Worm (Caenorhabditis elegans) whole organism, midembryonic: ENCODE measurements around the gene cln-3.1.

Experiments used
- cog-1 ChIP-seq: sonication (generic microtip); optimal IDR thresholded peaks from 2 replicates; lab custom pipeline; 2016; ENCODE audit warnings: missing genetic modification characterization, missing compliant biosample characterization
- flt-1 ChIP-seq: fragments of 200-800 bp; sonication (Bioruptor generic); IDR thresholded peaks from 2 replicates; pipeline ENCODE4 v1.3.6; 2022; ENCODE audit warnings: missing genetic modification characterization, missing compliant biosample characterization
- klf-2 ChIP-seq: fragments of 200-800 bp; sonication (Bioruptor generic); conservative IDR thresholded peaks from 2 replicates; pipeline ENCODE4 v1.3.6; 2022; ENCODE audit warnings: missing genetic modification reagents, missing genetic modification characterization, missing compliant biosample characterization
- med-1 ChIP-seq: sonication (generic microtip); optimal IDR thresholded peaks from 2 replicates; lab custom pipeline; 2017; ENCODE audit warnings: missing genetic modification characterization, mild to moderate bottlenecking, missing compliant biosample characterization, antibody characterized with exemption, missing genetic modification reagents; ENCODE audit not compliant: insufficient read depth
- ref-1 ChIP-seq: fragments of 200-800 bp; sonication (Bioruptor generic); conservative IDR thresholded peaks from 2 replicates; pipeline ENCODE4 v1.3.6; 2022; ENCODE audit warnings: missing genetic modification reagents, missing genetic modification characterization, missing compliant biosample characterization
- tab-1 ChIP-seq: fragments of 200-800 bp; sonication (Bioruptor generic); IDR thresholded peaks from 2 replicates; pipeline ENCODE4 v1.3.6; 2022; ENCODE audit warnings: missing genetic modification characterization, missing compliant biosample characterization

DNA sequence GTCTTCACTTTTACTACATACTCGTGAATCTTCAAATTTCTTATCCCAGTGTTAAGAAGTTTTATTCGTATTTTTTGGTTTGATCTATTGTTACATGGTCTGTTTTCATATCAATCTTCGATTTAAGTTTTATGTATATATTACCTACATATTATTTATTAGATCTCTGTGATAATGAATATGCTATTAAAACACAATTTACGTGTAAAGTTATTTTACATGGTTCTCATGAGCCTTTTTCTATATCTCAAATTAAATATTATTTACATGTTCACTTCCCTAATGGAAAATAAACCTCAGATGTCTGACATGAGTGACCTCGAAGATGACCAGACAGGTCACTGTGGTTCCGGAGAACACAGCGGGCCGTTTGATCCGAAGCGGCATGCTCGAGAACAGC is 20.9 kb downstream of the cln-3.1 start, which contains the start of gene mxl-1:
- no peak for TF ChIP-seq ref-1
- TF ChIP-seq klf-2 (GFP tag; lab: Robert Waterston, UW), result no peak
- no peak for TF ChIP-seq med-1 (GFP tag; lab: Kevin White, UChicago)
- no peak for TF ChIP-seq cog-1 (tag; lab: Kevin White, UChicago)
- TF ChIP-seq flt-1 (GFP tag; lab: Robert Waterston, UW), result no peak
- no peak for TF ChIP-seq tab-1 (GFP tag; lab: Robert Waterston, UW)
